Fruit fly (Drosophila melanogaster) whole organism, prepupa: ENCODE measurements around the gene tsl.
A peak's percentile ranks its signal among the peaks of the same experiment; 100 is the strongest.

Source experiments
- CG10631 ChIP-seq: fragments of 200-800 bp; sonication (Bioruptor generic); optimal IDR thresholded peaks from 2 replicates; lab custom pipeline; 2016; ENCODE audit warnings: missing biosample characterization, missing genetic modification characterization
- CG10669 ChIP-seq: fragments of 200-800 bp; sonication (Bioruptor generic); optimal IDR thresholded peaks from 3 replicates; lab custom pipeline; 2018; ENCODE audit warnings: missing biosample characterization, mild to moderate bottlenecking, missing genetic modification characterization, moderate library complexity
- CG11294 ChIP-seq: fragments of 200-800 bp; sonication (Bioruptor generic); IDR thresholded peaks from 2 replicates; pipeline ENCODE4 v1.3.6; 2022; ENCODE audit warnings: missing biosample characterization, missing genetic modification characterization
- CG3032 ChIP-seq: fragments of 200-800 bp; optimal IDR thresholded peaks from 2 replicates; lab custom pipeline; 2019; ENCODE audit warnings: missing biosample characterization, mild to moderate bottlenecking, missing genetic modification characterization, moderate library complexity
- CG31627 ChIP-seq: fragments of 200-800 bp; sonication (Bioruptor generic); optimal IDR thresholded peaks from 3 replicates; lab custom pipeline; 2016; ENCODE audit warnings: missing biosample characterization, missing genetic modification characterization
- CG32006 ChIP-seq: fragments of 200-800 bp; sonication (Bioruptor generic); optimal IDR thresholded peaks from 3 replicates; lab custom pipeline; 2017; ENCODE audit warnings: missing biosample characterization, mild to moderate bottlenecking, missing genetic modification characterization
- CG6276 ChIP-seq: fragments of 200-800 bp; sonication (Bioruptor generic); optimal IDR thresholded peaks from 2 replicates; lab custom pipeline; 2017; ENCODE audit warnings: missing biosample characterization, mild to moderate bottlenecking, missing genetic modification characterization
- CG6792 ChIP-seq: fragments of 200-800 bp; sonication (Bioruptor generic); optimal IDR thresholded peaks from 3 replicates; lab custom pipeline; 2016; ENCODE audit warnings: missing biosample characterization, missing genetic modification characterization
- CG7368 ChIP-seq: fragments of 200-800 bp; sonication (Bioruptor generic); optimal IDR thresholded peaks from 3 replicates; lab custom pipeline; 2016; ENCODE audit warnings: missing biosample characterization, missing genetic modification characterization
- CG8119 ChIP-seq: fragments of 200-800 bp; sonication (Bioruptor generic); IDR thresholded peaks from 3 replicates; pipeline ENCODE4 v1.3.6; 2022; ENCODE audit warnings: missing biosample characterization, missing genetic modification characterization
- CG8319 ChIP-seq: fragments of 200-800 bp; sonication (Bioruptor generic); optimal IDR thresholded peaks from 3 replicates; lab custom pipeline; 2016; ENCODE audit warnings: missing biosample characterization, missing genetic modification characterization
- CG8632 ChIP-seq: fragments of 200-800 bp; sonication (Bioruptor generic); optimal IDR thresholded peaks from 3 replicates; lab custom pipeline; 2016; ENCODE audit warnings: missing biosample characterization, missing genetic modification characterization
- Eip75B ChIP-seq: fragments of 200-800 bp; sonication (Bioruptor generic); optimal IDR thresholded peaks from 3 replicates; lab custom pipeline; 2016; ENCODE audit warnings: missing biosample characterization, missing genetic modification characterization
- Eip78C ChIP-seq: fragments of 200-800 bp; sonication (Bioruptor generic); peaks from one replicate; lab custom pipeline; 2016; ENCODE audit warnings: missing biosample characterization, missing genetic modification characterization
- Ets21C ChIP-seq: fragments of 200-800 bp; sonication (Bioruptor generic); optimal IDR thresholded peaks from 3 replicates; lab custom pipeline; 2016; ENCODE audit warnings: missing biosample characterization, missing genetic modification characterization
- Ets96B ChIP-seq: fragments of 200-800 bp; optimal IDR thresholded peaks from 2 replicates; lab custom pipeline; 2019; ENCODE audit warnings: missing biosample characterization, mild to moderate bottlenecking, missing genetic modification characterization, moderate library complexity
- Gug ChIP-seq: fragments of 200-800 bp; sonication (Bioruptor generic); IDR thresholded peaks from 2 replicates; pipeline ENCODE4 v1.3.6; 2022; ENCODE audit warnings: missing biosample characterization, missing genetic modification characterization
- Hr4 ChIP-seq: fragments of 200-800 bp; sonication (Bioruptor generic); optimal IDR thresholded peaks from 3 replicates; lab custom pipeline; 2016; ENCODE audit warnings: missing biosample characterization, missing genetic modification characterization
- Lpt ChIP-seq: fragments of 200-800 bp; sonication (Bioruptor generic); optimal IDR thresholded peaks from 3 replicates; lab custom pipeline; 2016; ENCODE audit warnings: missing biosample characterization, missing genetic modification characterization
- Met ChIP-seq: fragments of 200-800 bp; sonication (Bioruptor generic); optimal IDR thresholded peaks from 3 replicates; lab custom pipeline; 2016; ENCODE audit warnings: missing biosample characterization, missing genetic modification characterization
- OdsH ChIP-seq: fragments of 200-800 bp; sonication (Bioruptor generic); optimal IDR thresholded peaks from 3 replicates; lab custom pipeline; 2016; ENCODE audit warnings: missing biosample characterization, missing genetic modification characterization
- Smox ChIP-seq: fragments of 200-800 bp; sonication (Bioruptor generic); optimal IDR thresholded peaks from 3 replicates; lab custom pipeline; 2016; ENCODE audit warnings: missing biosample characterization, missing genetic modification characterization
- Sox102F ChIP-seq: fragments of 200-800 bp; sonication (Bioruptor generic); optimal IDR thresholded peaks from 2 replicates; lab custom pipeline; 2016; ENCODE audit warnings: missing biosample characterization, mild to moderate bottlenecking, missing genetic modification characterization
- Sox14 ChIP-seq: fragments of 200-800 bp; sonication (Bioruptor generic); optimal IDR thresholded peaks from 3 replicates; lab custom pipeline; 2016; ENCODE audit warnings: missing biosample characterization, missing genetic modification characterization
- Sox15 ChIP-seq: fragments of 200-800 bp; sonication (Bioruptor generic); optimal IDR thresholded peaks from 3 replicates; lab custom pipeline; 2016; ENCODE audit warnings: missing biosample characterization, missing genetic modification characterization
- achi ChIP-seq: fragments of 200-800 bp; sonication (Bioruptor generic); optimal IDR thresholded peaks from 3 replicates; lab custom pipeline; 2016; ENCODE audit warnings: missing biosample characterization, missing genetic modification characterization
- acj6 ChIP-seq: fragments of 200-800 bp; sonication (Bioruptor generic); optimal IDR thresholded peaks from 3 replicates; lab custom pipeline; 2016; ENCODE audit warnings: missing biosample characterization, missing genetic modification characterization
- cyc ChIP-seq: fragments of 200-800 bp; sonication (Bioruptor generic); optimal IDR thresholded peaks from 3 replicates; lab custom pipeline; 2016; ENCODE audit warnings: missing biosample characterization, missing genetic modification characterization
- eg ChIP-seq: fragments of 200-800 bp; sonication (Bioruptor generic); IDR thresholded peaks from 3 replicates; pipeline ENCODE4 v1.3.6; 2022; ENCODE audit warnings: missing biosample characterization, missing genetic modification characterization
- esn ChIP-seq: fragments of 200-800 bp; sonication (Bioruptor generic); optimal IDR thresholded peaks from 2 replicates; lab custom pipeline; 2016; ENCODE audit warnings: missing biosample characterization, mild to moderate bottlenecking, missing genetic modification characterization, moderate library complexity
- fd59A ChIP-seq: fragments of 200-800 bp; sonication (Bioruptor generic); optimal IDR thresholded peaks from 2 replicates; lab custom pipeline; 2017; ENCODE audit warnings: missing biosample characterization, mild to moderate bottlenecking, missing genetic modification characterization, missing genetic modification reagents
- fd85E ChIP-seq: fragments of 200-800 bp; sonication (Bioruptor generic); optimal IDR thresholded peaks from 3 replicates; lab custom pipeline; 2016; ENCODE audit warnings: missing biosample characterization, missing genetic modification characterization
- lz ChIP-seq: fragments of 200-800 bp; sonication (Bioruptor generic); optimal IDR thresholded peaks from 3 replicates; lab custom pipeline; 2016; ENCODE audit warnings: missing biosample characterization, missing genetic modification characterization
- net ChIP-seq: fragments of 200-800 bp; sonication (Bioruptor generic); optimal IDR thresholded peaks from 3 replicates; lab custom pipeline; 2016; ENCODE audit warnings: missing biosample characterization, missing genetic modification characterization
- pdm3 ChIP-seq: fragments of 200-800 bp; sonication (Bioruptor generic); optimal IDR thresholded peaks from 3 replicates; lab custom pipeline; 2016; ENCODE audit warnings: missing biosample characterization, missing genetic modification characterization
- salr ChIP-seq, 2 experiments: fragments of 200-800 bp; sonication (Bioruptor generic); optimal IDR thresholded peaks; 3 replicates each; lab custom pipeline; 2016 to 2018; ENCODE audit warnings: missing biosample characterization in 2 of 2, missing genetic modification characterization in 2 of 2, mild to moderate bottlenecking in 1 of 2
- ss ChIP-seq, 2 experiments: fragments of 200-800 bp; sonication (Bioruptor generic); optimal IDR thresholded peaks; 2 replicates in 1 of 2; 3 replicates in 1 of 2; lab custom pipeline; 2017 to 2018; ENCODE audit warnings: mild to moderate bottlenecking in 2 of 2, missing biosample characterization in 2 of 2, missing genetic modification characterization in 2 of 2, moderate library complexity in 1 of 2
- svp ChIP-seq: fragments of 200-800 bp; sonication (Bioruptor generic); peaks from one replicate; lab custom pipeline; 2016; ENCODE audit warnings: missing biosample characterization, missing genetic modification characterization
- topi ChIP-seq: fragments of 200-800 bp; sonication (Bioruptor generic); optimal IDR thresholded peaks from 3 replicates; lab custom pipeline; 2016; ENCODE audit warnings: missing biosample characterization, missing genetic modification characterization
- vri ChIP-seq: fragments of 200-800 bp; sonication (Bioruptor generic); optimal IDR thresholded peaks from 3 replicates; lab custom pipeline; 2016; ENCODE audit warnings: missing biosample characterization, mild to moderate bottlenecking, missing genetic modification characterization

tsl gene

dm6 chr3R:21821684-21822561 is 39.6 kb upstream of the tsl start:
- peak in 1 of 2 experiments; percentile 24 for TF ChIP-seq ss (GFP tag; optimal IDR thresholded peaks at IDR 0.05; lab: Kevin White, UChicago)
- TF ChIP-seq Eip78C: no peak
- TF ChIP-seq, all 60 proteins: peak for 1

- peak; percentile 15 for TF ChIP-seq CG10631 (GFP tag; lab: Kevin White, UChicago)
- TF ChIP-seq topi (GFP tag; lab: Kevin White, UChicago): peak; percentile 17
- TF ChIP-seq CG6276: peak; percentile 8
- TF ChIP-seq Met (GFP tag; lab: Kevin White, UChicago): peak; percentile 40
- 0 out of 3 replicates have a peak, but pooled peaks have one; percentile 24 for TF ChIP-seq eg (GFP tag; lab: Robert Waterston, UW)
- no peak for TF ChIP-seq fd59A (GFP tag; lab: Kevin White, UChicago)
- no peak for TF ChIP-seq fd85E (GFP tag; lab: Kevin White, UChicago)
- no peak for TF ChIP-seq vri (GFP tag; lab: Kevin White, UChicago)
- TF ChIP-seq net (GFP tag; lab: Kevin White, UChicago): no peak
- TF ChIP-seq CG31627 (GFP tag; lab: Kevin White, UChicago): no peak
- no peak for TF ChIP-seq acj6 (GFP tag; lab: Kevin White, UChicago)
- no peak for TF ChIP-seq Sox15 (GFP tag; lab: Kevin White, UChicago)
- TF ChIP-seq salr (GFP tag; optimal IDR thresholded peaks at IDR 0.05; lab: Kevin White, UChicago): no peak
- TF ChIP-seq Ets96B: peak; percentile 35
- TF ChIP-seq CG8632 (GFP tag; lab: Kevin White, UChicago): peak; percentile 10
- peak; percentile 19 for TF ChIP-seq CG6792 (GFP tag; lab: Kevin White, UChicago)
- peak in 1 of 2 experiments; percentile 30 for TF ChIP-seq ss (GFP tag; optimal IDR thresholded peaks at IDR 0.05; lab: Kevin White, UChicago)
- TF ChIP-seq Gug (GFP tag; lab: Robert Waterston, UW): no peak
- TF ChIP-seq esn (GFP tag; lab: Kevin White, UChicago): peak; percentile 52
- TF ChIP-seq Sox102F (GFP tag; lab: Kevin White, UChicago): no peak
- no peak for TF ChIP-seq CG11294
- TF ChIP-seq Ets21C: no peak
- TF ChIP-seq CG10669 (GFP tag; lab: Kevin White, UChicago): peak; percentile 33
- peak; percentile 68 for TF ChIP-seq svp (GFP tag; lab: Kevin White, UChicago)
- peak; percentile 24; the same call in 1 of the 3 replicates for TF ChIP-seq CG8119 (GFP tag; lab: Robert Waterston, UW)
- TF ChIP-seq Sox14 (GFP tag; lab: Kevin White, UChicago): peak; percentile 12
- peak; percentile 34 for TF ChIP-seq CG32006 (GFP tag; lab: Kevin White, UChicago)
- no peak for TF ChIP-seq CG3032 (tag; lab: Kevin White, UChicago)
- TF ChIP-seq achi (GFP tag; lab: Kevin White, UChicago): peak; percentile 12
- TF ChIP-seq OdsH (GFP tag; lab: Kevin White, UChicago): peak; percentile 26
- TF ChIP-seq Lpt: no peak
- TF ChIP-seq pdm3 (GFP tag; lab: Kevin White, UChicago): peak; percentile 33
- peak; percentile 80 for TF ChIP-seq Eip78C
- TF ChIP-seq cyc: peak; percentile 1
- peak; percentile 33 for TF ChIP-seq Hr4 (GFP tag; lab: Kevin White, UChicago)
- no peak for TF ChIP-seq CG8319
- peak; percentile 25 for TF ChIP-seq lz (GFP tag; lab: Kevin White, UChicago)
- peak; percentile 25 for TF ChIP-seq Smox (GFP tag; lab: Kevin White, UChicago)
- no peak for TF ChIP-seq Eip75B
- TF ChIP-seq CG7368: peak; percentile 4
Measured at dm6 chr3R:21808622-21809347, 26.4 kb upstream of the tsl start.
